Fruit fly (Drosophila melanogaster) whole organism, embryonic: ENCODE measurements around the gene CG9300.

ENCODE experiments used
- Adf1 ChIP-seq: fragments of 200-800 bp; sonication (Bioruptor generic); IDR thresholded peaks from 2 replicates; pipeline ENCODE4 v1.3.6; 2022; ENCODE audit warnings: missing biosample characterization, missing genetic modification characterization
- CG10209 ChIP-seq: fragments of 200-800 bp; sonication (Bioruptor generic); optimal IDR thresholded peaks from 3 replicates; lab custom pipeline; 2017; ENCODE audit warnings: missing biosample characterization, mild to moderate bottlenecking, missing genetic modification characterization, missing genetic modification reagents
- CG12769 ChIP-seq: fragments of 200-800 bp; sonication (Bioruptor generic); optimal IDR thresholded peaks from 2 replicates; lab custom pipeline; 2019; ENCODE audit warnings: missing biosample characterization, mild to moderate bottlenecking, missing genetic modification characterization, moderate library complexity
- CG15479 ChIP-seq: fragments of 200-800 bp; sonication (Bioruptor generic); optimal IDR thresholded peaks from 3 replicates; lab custom pipeline; 2019; ENCODE audit warnings: missing biosample characterization, mild to moderate bottlenecking, missing genetic modification characterization, moderate library complexity
- CG2199 ChIP-seq: fragments of 200-800 bp; sonication (Bioruptor generic); IDR thresholded peaks from 3 replicates; pipeline ENCODE4 v1.3.6; 2022; ENCODE audit warnings: missing biosample characterization, missing genetic modification characterization
- CG2202 ChIP-seq: fragments of 200-800 bp; sonication (Bioruptor generic); optimal IDR thresholded peaks from 2 replicates; lab custom pipeline; 2018; ENCODE audit warnings: missing biosample characterization, mild to moderate bottlenecking, missing genetic modification characterization
- CG2712 ChIP-seq: fragments of 200-800 bp; optimal IDR thresholded peaks from 3 replicates; lab custom pipeline; 2019; ENCODE audit warnings: missing biosample characterization, mild to moderate bottlenecking, missing genetic modification characterization, moderate library complexity
- CG32767 ChIP-seq: fragments of 200-800 bp; sonication (Bioruptor generic); IDR thresholded peaks from 2 replicates; pipeline ENCODE4 v1.3.6; 2022; ENCODE audit warnings: missing biosample characterization, missing genetic modification characterization
- CG3281 ChIP-seq: fragments of 200-800 bp; sonication (Bioruptor generic); optimal IDR thresholded peaks from 3 replicates; lab custom pipeline; 2017; ENCODE audit warnings: missing biosample characterization, mild to moderate bottlenecking, missing genetic modification characterization
- CG34224 ChIP-seq: fragments of 200-800 bp; sonication (Bioruptor generic); IDR thresholded peaks from 3 replicates; pipeline ENCODE4 v1.3.6; 2022; ENCODE audit warnings: missing biosample characterization, missing genetic modification characterization; ENCODE audit not compliant: partially characterized antibody
- CG42726 ChIP-seq: fragments of 200-800 bp; sonication (Bioruptor generic); IDR thresholded peaks from 2 replicates; pipeline ENCODE4 v1.3.6; 2022; ENCODE audit warnings: missing biosample characterization, missing genetic modification characterization; ENCODE audit not compliant: partially characterized antibody
- CG6175 ChIP-seq: fragments of 200-800 bp; sonication (Bioruptor generic); IDR thresholded peaks from 3 replicates; pipeline ENCODE4 v1.3.6; 2022; ENCODE audit warnings: missing biosample characterization, missing genetic modification characterization
- CG6791 ChIP-seq: fragments of 200-800 bp; sonication (Bioruptor generic); IDR thresholded peaks from 3 replicates; pipeline ENCODE4 v1.3.6; 2022; ENCODE audit warnings: missing biosample characterization, missing genetic modification characterization; ENCODE audit not compliant: partially characterized antibody
- CG9727 ChIP-seq: fragments of 200-800 bp; sonication (Bioruptor generic); optimal IDR thresholded peaks from 3 replicates; lab custom pipeline; 2017; ENCODE audit warnings: missing biosample characterization, mild to moderate bottlenecking, missing genetic modification characterization
- CG9817 ChIP-seq: fragments of 200-800 bp; sonication (Bioruptor generic); optimal IDR thresholded peaks from 2 replicates; lab custom pipeline; 2018; ENCODE audit warnings: missing biosample characterization, mild to moderate bottlenecking, missing genetic modification characterization, moderate library complexity
- CG9876 ChIP-seq: fragments of 200-800 bp; sonication (Bioruptor generic); optimal IDR thresholded peaks from 2 replicates; lab custom pipeline; 2016; ENCODE audit warnings: missing biosample characterization, missing genetic modification characterization
- CG9932 ChIP-seq: fragments of 200-800 bp; sonication (Bioruptor generic); IDR thresholded peaks from 2 replicates; pipeline ENCODE4 v1.3.6; 2022; ENCODE audit warnings: missing biosample characterization, missing genetic modification characterization
- D ChIP-seq, 2 experiments: fragments of 200-800 bp in 1 of 2; fragments of >200 bp in 1 of 2; sonication (Bioruptor generic) in 1 of 2; optimal IDR thresholded peaks; 2 replicates in 1 of 2; 3 replicates in 1 of 2; lab custom pipeline; 2017; ENCODE audit warnings: mild to moderate bottlenecking in 1 of 2, missing biosample characterization in 1 of 2, missing genetic modification characterization in 1 of 2, missing genetic modification reagents in 1 of 2
- Dad ChIP-seq: fragments of 200-800 bp; sonication (Bioruptor generic); optimal IDR thresholded peaks from 3 replicates; lab custom pipeline; 2016; ENCODE audit warnings: missing biosample characterization, missing genetic modification characterization
- Drgx ChIP-seq: fragments of 200-800 bp; sonication (Bioruptor generic); IDR thresholded peaks from 2 replicates; pipeline ENCODE4 v1.3.6; 2022; ENCODE audit warnings: missing biosample characterization, missing genetic modification characterization
- Jarid2 ChIP-seq: fragments of 200-800 bp; sonication (Bioruptor generic); optimal IDR thresholded peaks from 3 replicates; lab custom pipeline; 2017; ENCODE audit warnings: mild to moderate bottlenecking, missing biosample characterization, missing genetic modification reagents, missing genetic modification characterization
- Med ChIP-seq: fragments of 200-800 bp; sonication (Bioruptor generic); peaks from one replicate; lab custom pipeline; 2016; ENCODE audit warnings: missing biosample characterization, missing genetic modification characterization, mild to moderate bottlenecking, inconsistent platforms, moderate library complexity
- Mrtf ChIP-seq: fragments of 200-800 bp; sonication (Bioruptor generic); IDR thresholded peaks from 3 replicates; pipeline ENCODE4 v1.3.6; 2022; ENCODE audit warnings: missing biosample characterization, missing genetic modification characterization
- Pdp1 ChIP-seq, 2 experiments: fragments of 200-800 bp; sonication (Bioruptor generic); optimal IDR thresholded peaks; 3 replicates each; lab custom pipeline; 2016; ENCODE audit warnings: missing biosample characterization in 2 of 2, missing genetic modification characterization in 2 of 2, mild to moderate bottlenecking in 1 of 2, moderate library complexity in 1 of 2
- Scr ChIP-seq: fragments of 200-800 bp; sonication (Bioruptor generic); IDR thresholded peaks from 2 replicates; pipeline ENCODE4 v1.3.6; 2022; ENCODE audit warnings: missing biosample characterization, missing genetic modification characterization; ENCODE audit not compliant: partially characterized antibody
- Trl ChIP-seq, 3 experiments: fragments of >200 bp in 2 of 3; fragments of 200-800 bp in 1 of 3; sonication (Bioruptor generic) in 1 of 3; optimal IDR thresholded peaks; 2 replicates in 1 of 3; 3 replicates in 2 of 3; lab custom pipeline; 2016 to 2017; ENCODE audit warnings: missing biosample characterization in 1 of 3, missing genetic modification characterization in 1 of 3
- ara ChIP-seq: fragments of 200-800 bp; sonication (Bioruptor generic); IDR thresholded peaks from 2 replicates; pipeline ENCODE4 v1.3.6; 2022; ENCODE audit warnings: missing biosample characterization, missing genetic modification characterization
- cg ChIP-seq: fragments of 200-800 bp; sonication (Bioruptor generic); optimal IDR thresholded peaks from 3 replicates; lab custom pipeline; 2019; ENCODE audit warnings: missing biosample characterization, mild to moderate bottlenecking, missing genetic modification characterization, moderate library complexity
- chinmo ChIP-seq: fragments of 200-800 bp; sonication (Bioruptor generic); IDR thresholded peaks from 4 replicates; pipeline ENCODE4 v1.3.6; 2022; ENCODE audit warnings: missing biosample characterization, missing genetic modification characterization; ENCODE audit not compliant: partially characterized antibody
- ci ChIP-seq: fragments of 200-800 bp; sonication (Bioruptor generic); IDR thresholded peaks from 3 replicates; pipeline ENCODE4 v1.3.6; 2022; ENCODE audit warnings: missing biosample characterization, missing genetic modification characterization
- crol ChIP-seq: fragments of 200-800 bp; sonication (Bioruptor generic); IDR thresholded peaks from 2 replicates; pipeline ENCODE4 v1.3.6; 2022; ENCODE audit warnings: missing biosample characterization, missing genetic modification characterization
- dysf ChIP-seq: fragments of 200-800 bp; sonication (Bioruptor generic); IDR thresholded peaks from 3 replicates; pipeline ENCODE4 v1.3.6; 2022; ENCODE audit warnings: missing biosample characterization, missing genetic modification characterization
- gcm ChIP-seq: fragments of 200-800 bp; sonication (Bioruptor generic); optimal IDR thresholded peaks from 2 replicates; lab custom pipeline; 2019; ENCODE audit warnings: missing biosample characterization, mild to moderate bottlenecking, missing genetic modification characterization, moderate library complexity
- gfzf ChIP-seq: fragments of 200-800 bp; sonication (Bioruptor generic); optimal IDR thresholded peaks from 2 replicates; lab custom pipeline; 2016; ENCODE audit warnings: missing biosample characterization, mild to moderate bottlenecking, missing genetic modification characterization, moderate library complexity
- jumu ChIP-seq: fragments of 200-800 bp; sonication (Bioruptor generic); optimal IDR thresholded peaks from 3 replicates; lab custom pipeline; 2016; ENCODE audit warnings: missing biosample characterization, missing genetic modification characterization
- kni ChIP-seq: fragments of 200-800 bp; sonication (Bioruptor generic); optimal IDR thresholded peaks from 3 replicates; lab custom pipeline; 2017; ENCODE audit warnings: mild to moderate bottlenecking, missing biosample characterization, missing genetic modification reagents, missing genetic modification characterization
- nom ChIP-seq: fragments of 200-800 bp; sonication (Bioruptor generic); optimal IDR thresholded peaks from 2 replicates; lab custom pipeline; 2017; ENCODE audit warnings: missing biosample characterization, missing genetic modification characterization, mild to moderate bottlenecking, moderate library complexity, missing genetic modification reagents
- oc ChIP-seq: fragments of 200-800 bp; sonication (Bioruptor generic); optimal IDR thresholded peaks from 2 replicates; lab custom pipeline; 2018; ENCODE audit warnings: missing biosample characterization, mild to moderate bottlenecking, missing genetic modification characterization, moderate library complexity
- onecut ChIP-seq: fragments of 200-800 bp; sonication (Bioruptor generic); IDR thresholded peaks from 2 replicates; pipeline ENCODE4 v1.3.6; 2022; ENCODE audit warnings: missing biosample characterization, missing genetic modification characterization
- pros ChIP-seq: fragments of 200-800 bp; sonication (Bioruptor generic); optimal IDR thresholded peaks from 3 replicates; lab custom pipeline; 2019; ENCODE audit warnings: missing biosample characterization, mild to moderate bottlenecking, missing genetic modification characterization, moderate library complexity
- sd ChIP-seq: fragments of 200-800 bp; sonication (Bioruptor generic); optimal IDR thresholded peaks from 3 replicates; lab custom pipeline; 2018; ENCODE audit warnings: missing biosample characterization, mild to moderate bottlenecking, missing genetic modification characterization, moderate library complexity
- sna ChIP-seq: fragments of 200-800 bp; sonication (Bioruptor generic); IDR thresholded peaks from 2 replicates; pipeline ENCODE4 v1.3.6; 2022; ENCODE audit warnings: missing biosample characterization, missing genetic modification characterization; ENCODE audit not compliant: partially characterized antibody
- tll ChIP-seq, 2 experiments: fragments of 200-800 bp in 1 of 2; fragments of >200 bp in 1 of 2; sonication (Bioruptor generic) in 1 of 2; optimal IDR thresholded peaks; 2 replicates each; lab custom pipeline; 2017 to 2019; ENCODE audit warnings: missing biosample characterization in 2 of 2, missing genetic modification characterization in 2 of 2, mild to moderate bottlenecking in 1 of 2, moderate library complexity in 1 of 2
- yki ChIP-seq: fragments of >200 bp; optimal IDR thresholded peaks from 3 replicates; lab custom pipeline; 2018
- zf30C ChIP-seq: fragments of 200-800 bp; sonication (Bioruptor generic); optimal IDR thresholded peaks from 3 replicates; lab custom pipeline; 2018; ENCODE audit warnings: missing biosample characterization, mild to moderate bottlenecking, missing genetic modification characterization

The CG9300 gene

dm6 chr3L:19561745-19562144 lies 9.5 kb downstream of the CG9300 start (continued):
- TF ChIP-seq Drgx (GFP tag; lab: Robert Waterston, UW) (peak; percentile 83), CG3281 (GFP tag; lab: Kevin White, UChicago) (peak; percentile 69), CG9932 (GFP tag; lab: Robert Waterston, UW) (peak; percentile 40), CG2202 (tag; lab: Kevin White, UChicago) (no peak), CG2712 (tag; lab: Kevin White, UChicago) (peak; percentile 45), CG9727 (GFP tag; lab: Kevin White, UChicago) (peak; percentile 8)

dm6 chr3L:19562146-19562700 lies 10.0 kb downstream of the CG9300 start:
- peak; percentile 16; the same call in 1 of the 2 replicates for TF ChIP-seq onecut (GFP tag; lab: Robert Waterston, UW)
- 0 out of 4 replicates have a peak, but pooled peaks have one; percentile 64 for TF ChIP-seq chinmo
- TF ChIP-seq CG6175: peak; percentile 90
- TF ChIP-seq Jarid2 (GFP tag; lab: Kevin White, UChicago): peak; percentile 31
- peak; percentile 11 for TF ChIP-seq CG2712 (tag; lab: Kevin White, UChicago)
- TF ChIP-seq Mrtf (GFP tag; lab: Robert Waterston, UW): no peak
- peak; percentile 85 for TF ChIP-seq pros (GFP tag; lab: Kevin White, UChicago)
- TF ChIP-seq ci (GFP tag; lab: Robert Waterston, UW): 0 out of 3 replicates have a peak, but pooled peaks have one; percentile 34
- no peak for TF ChIP-seq CG10209 (GFP tag; lab: Kevin White, UChicago)
- TF ChIP-seq Pdp1 (GFP tag; optimal IDR thresholded peaks at IDR 0.05; lab: Kevin White, UChicago): peak in 1 of 2 experiments; percentile 55
- no peak for TF ChIP-seq jumu (GFP tag; lab: Kevin White, UChicago)
- peak; percentile 34 for TF ChIP-seq sd
- TF ChIP-seq Trl (optimal IDR thresholded peaks at IDR 0.05; lab: Kevin White, UChicago): peak; percentile 16 to 34
- no peak for TF ChIP-seq Trl (GFP tag; optimal IDR thresholded peaks at IDR 0.05; lab: Kevin White, UChicago)
- TF ChIP-seq dysf (GFP tag; lab: Robert Waterston, UW): 0 out of 3 replicates have a peak, but pooled peaks have one; percentile 8
- no peak for TF ChIP-seq yki (lab: Kevin White, UChicago)
- TF ChIP-seq CG6791 (GFP tag; lab: Robert Waterston, UW): peak; percentile 45; the same call in 1 of the 3 replicates
- peak; percentile 85 for TF ChIP-seq cg
- peak; percentile 93 for TF ChIP-seq CG12769 (tag; lab: Kevin White, UChicago)
- TF ChIP-seq CG9876 (GFP tag; lab: Kevin White, UChicago): no peak
- peak; percentile 44 for TF ChIP-seq CG15479
- no peak for TF ChIP-seq Dad (GFP tag; lab: Kevin White, UChicago)
- TF ChIP-seq Adf1 (GFP tag; lab: Robert Waterston, UW): peak; percentile 94
- peak; percentile 44; the same call in 1 of the 3 replicates for TF ChIP-seq CG2199 (GFP tag; lab: Robert Waterston, UW)
- peak; percentile 93 for TF ChIP-seq D (optimal IDR thresholded peaks at IDR 0.05; lab: Kevin White, UChicago)
- TF ChIP-seq D (GFP tag; optimal IDR thresholded peaks at IDR 0.05; lab: Kevin White, UChicago): no peak
- TF ChIP-seq kni: peak; percentile 96
- TF ChIP-seq nom (GFP tag; lab: Kevin White, UChicago): peak; percentile 19
- TF ChIP-seq sna (GFP tag; lab: Robert Waterston, UW): peak; percentile 25; the same call in 1 of the 2 replicates
- TF ChIP-seq CG9817: no peak
- peak; percentile 40 for TF ChIP-seq oc (tag; lab: Kevin White, UChicago)
- TF ChIP-seq tll (GFP tag; optimal IDR thresholded peaks at IDR 0.05; lab: Kevin White, UChicago): peak in 1 of 2 experiments; percentile 38
- TF ChIP-seq gcm (GFP tag; lab: Kevin White, UChicago): no peak
- no peak for TF ChIP-seq gfzf (GFP tag; lab: Kevin White, UChicago)
- TF ChIP-seq Med: peak; percentile 84
- TF ChIP-seq crol: 0 out of 2 replicates have a peak, but pooled peaks have one; percentile 30
- 0 out of 2 replicates have a peak, but pooled peaks have one; percentile 25 for TF ChIP-seq Scr (GFP tag; lab: Robert Waterston, UW)
- TF ChIP-seq CG32767 (GFP tag; lab: Robert Waterston, UW): no peak
- peak; percentile 17 for TF ChIP-seq zf30C
- TF ChIP-seq ara: no peak
- TF ChIP-seq CG34224 (GFP tag; lab: Robert Waterston, UW): peak; percentile 18; the same call in 1 of the 3 replicates
- TF ChIP-seq CG42726 (GFP tag; lab: Robert Waterston, UW): peak; percentile 42; the same call in 1 of the 2 replicates
